Worm (Caenorhabditis elegans) whole organism, late embryonic: Measurements from ENCODE around the gene ncx-2.

Source experiments
- C38D4.7 ChIP-seq: fragments of 200-800 bp; sonication (Bioruptor generic); optimal IDR thresholded peaks from 2 replicates; lab custom pipeline; 2018; ENCODE audit warnings: mild to moderate bottlenecking, missing genetic modification characterization, moderate library complexity, missing compliant biosample characterization
- F13H6.1 ChIP-seq: sonication (generic microtip); optimal IDR thresholded peaks from 2 replicates; lab custom pipeline; 2016; ENCODE audit warnings: missing genetic modification characterization, missing compliant biosample characterization
- K02D7.2 ChIP-seq: sonication (generic microtip); optimal IDR thresholded peaks from 2 replicates; lab custom pipeline; 2017; ENCODE audit warnings: mild to moderate bottlenecking, missing genetic modification characterization, missing compliant biosample characterization
- K09A11.1 ChIP-seq: sonication (generic microtip); optimal IDR thresholded peaks from 2 replicates; lab custom pipeline; 2017; ENCODE audit warnings: antibody characterized with exemption, mild to moderate bottlenecking, missing genetic modification characterization, missing compliant biosample characterization; ENCODE audit not compliant: insufficient read depth
- T23F11.4 ChIP-seq: fragments of 200-800 bp; sonication (Bioruptor generic); optimal IDR thresholded peaks from 2 replicates; lab custom pipeline; 2018; ENCODE audit warnings: mild to moderate bottlenecking, missing genetic modification characterization, missing compliant biosample characterization
- Y22D7AL.16 ChIP-seq: sonication (generic microtip); optimal IDR thresholded peaks from 2 replicates; lab custom pipeline; 2016; ENCODE audit warnings: missing genetic modification characterization, missing compliant biosample characterization
- ahr-1 ChIP-seq: sonication (generic microtip); optimal IDR thresholded peaks from 2 replicates; lab custom pipeline; 2016; ENCODE audit warnings: missing genetic modification characterization, missing compliant biosample characterization
- ama-1 ChIP-seq: fragments of 150-350 bp; optimal IDR thresholded peaks from 2 replicates; lab custom pipeline; 2014
- ceh-18 ChIP-seq: sonication (generic microtip); optimal IDR thresholded peaks from 2 replicates; lab custom pipeline; 2016; ENCODE audit warnings: missing genetic modification characterization, missing compliant biosample characterization
- ceh-19 ChIP-seq: fragments of 200-800 bp; sonication (Bioruptor generic); optimal IDR thresholded peaks from 2 replicates; lab custom pipeline; 2018; ENCODE audit warnings: mild to moderate bottlenecking, missing genetic modification characterization, missing compliant biosample characterization
- ceh-22 ChIP-seq: sonication (generic microtip); optimal IDR thresholded peaks from 2 replicates; lab custom pipeline; 2017; ENCODE audit warnings: missing biosample characterization, missing genetic modification characterization
- ceh-30 ChIP-seq: fragments of 150-350 bp; optimal IDR thresholded peaks from 2 replicates; lab custom pipeline; 2014; ENCODE audit warnings: missing biosample characterization, missing genetic modification characterization
- ceh-31 ChIP-seq: sonication (generic microtip); optimal IDR thresholded peaks from 2 replicates; lab custom pipeline; 2016; ENCODE audit warnings: missing genetic modification characterization, missing compliant biosample characterization
- ceh-48 ChIP-seq: sonication (generic microtip); optimal IDR thresholded peaks from 2 replicates; lab custom pipeline; 2016; ENCODE audit warnings: missing genetic modification characterization, inconsistent platforms, missing compliant biosample characterization
- ceh-6 ChIP-seq: fragments of 200-800 bp; sonication (Bioruptor generic); optimal IDR thresholded peaks from 2 replicates; lab custom pipeline; 2018; ENCODE audit warnings: mild to moderate bottlenecking, missing genetic modification characterization, missing compliant biosample characterization
- ceh-9 ChIP-seq: sonication (generic microtip); optimal IDR thresholded peaks from 2 replicates; lab custom pipeline; 2016; ENCODE audit warnings: mild to moderate bottlenecking, missing genetic modification characterization, inconsistent platforms, missing compliant biosample characterization
- che-1 ChIP-seq: sonication (generic microtip); optimal IDR thresholded peaks from 2 replicates; lab custom pipeline; 2016; ENCODE audit warnings: mild to moderate bottlenecking, missing genetic modification characterization, missing compliant biosample characterization
- dve-1 ChIP-seq: sonication (generic microtip); optimal IDR thresholded peaks from 2 replicates; lab custom pipeline; 2017; ENCODE audit warnings: antibody characterized with exemption, mild to moderate bottlenecking, missing genetic modification characterization, missing compliant biosample characterization
- elt-2 ChIP-seq: sonication (generic microtip); optimal IDR thresholded peaks from 2 replicates; lab custom pipeline; 2016; ENCODE audit warnings: missing genetic modification reagents, missing genetic modification characterization, missing compliant biosample characterization
- elt-4 ChIP-seq: sonication (generic microtip); optimal IDR thresholded peaks from 2 replicates; lab custom pipeline; 2016; ENCODE audit warnings: missing genetic modification characterization, missing compliant biosample characterization
- ets-4 ChIP-seq: sonication (generic microtip); optimal IDR thresholded peaks from 2 replicates; lab custom pipeline; 2016; ENCODE audit warnings: missing genetic modification characterization, missing compliant biosample characterization
- eyg-1 ChIP-seq: sonication (generic microtip); optimal IDR thresholded peaks from 2 replicates; lab custom pipeline; 2016; ENCODE audit warnings: missing genotype, missing genetic modification characterization, missing compliant biosample characterization
- fax-1 ChIP-seq: sonication (generic microtip); optimal IDR thresholded peaks from 2 replicates; lab custom pipeline; 2016; ENCODE audit warnings: missing genotype, missing genetic modification characterization, missing compliant biosample characterization
- hlh-13 ChIP-seq: fragments of 200-800 bp; sonication (Bioruptor generic); optimal IDR thresholded peaks from 2 replicates; lab custom pipeline; 2018; ENCODE audit warnings: mild to moderate bottlenecking, missing genetic modification characterization, missing compliant biosample characterization
- hlh-15 ChIP-seq: sonication (generic microtip); optimal IDR thresholded peaks from 2 replicates; lab custom pipeline; 2016; ENCODE audit warnings: missing genetic modification characterization, missing compliant biosample characterization
- hlh-30 ChIP-seq: sonication (generic microtip); optimal IDR thresholded peaks from 2 replicates; lab custom pipeline; 2017; ENCODE audit warnings: antibody characterized with exemption, missing genetic modification characterization, missing compliant biosample characterization; ENCODE audit not compliant: insufficient read depth
- hlh-6 ChIP-seq: sonication (generic microtip); optimal IDR thresholded peaks from 2 replicates; lab custom pipeline; 2016; ENCODE audit warnings: missing genotype, missing genetic modification characterization, missing compliant biosample characterization
- hlh-8 ChIP-seq: sonication (generic microtip); optimal IDR thresholded peaks from 2 replicates; lab custom pipeline; 2016; ENCODE audit warnings: missing genotype, missing genetic modification characterization, missing compliant biosample characterization
- lin-11 ChIP-seq: fragments of 200-800 bp; sonication (Bioruptor generic); optimal IDR thresholded peaks from 2 replicates; lab custom pipeline; 2018; ENCODE audit warnings: mild to moderate bottlenecking, missing genetic modification characterization, missing compliant biosample characterization
- madf-2 ChIP-seq: sonication (generic microtip); optimal IDR thresholded peaks from 2 replicates; lab custom pipeline; 2017; ENCODE audit warnings: missing genetic modification characterization, missing compliant biosample characterization
- mec-3 ChIP-seq: sonication (generic microtip); optimal IDR thresholded peaks from 2 replicates; lab custom pipeline; 2016; ENCODE audit warnings: borderline replicate concordance, missing genetic modification characterization, missing compliant biosample characterization
- nfya-1 ChIP-seq: sonication (generic microtip); optimal IDR thresholded peaks from 2 replicates; lab custom pipeline; 2017; ENCODE audit warnings: missing genetic modification characterization, mild to moderate bottlenecking, missing compliant biosample characterization, antibody characterized with exemption, moderate library complexity
- nhr-11 ChIP-seq: fragments of 150-350 bp; optimal IDR thresholded peaks from 2 replicates; lab custom pipeline; 2014; ENCODE audit warnings: missing biosample characterization, missing genetic modification characterization
- nhr-232 ChIP-seq: sonication (generic microtip); optimal IDR thresholded peaks from 2 replicates; lab custom pipeline; 2016; ENCODE audit warnings: missing genetic modification characterization, missing compliant biosample characterization
- npax-4 ChIP-seq: sonication (generic microtip); optimal IDR thresholded peaks from 2 replicates; lab custom pipeline; 2016; ENCODE audit warnings: missing genetic modification characterization, missing compliant biosample characterization
- pag-3 ChIP-seq: sonication (generic microtip); optimal IDR thresholded peaks from 2 replicates; lab custom pipeline; 2016; ENCODE audit warnings: missing compliant biosample characterization, missing genetic modification characterization, borderline replicate concordance
- pat-9 ChIP-seq: fragments of 200-800 bp; sonication (Bioruptor generic); optimal IDR thresholded peaks from 2 replicates; lab custom pipeline; 2018; ENCODE audit warnings: mild to moderate bottlenecking, missing genetic modification characterization, moderate library complexity, missing compliant biosample characterization
- pha-4 ChIP-seq: fragments of 150-350 bp; optimal IDR thresholded peaks from 2 replicates; lab custom pipeline; 2018; ENCODE audit warnings: missing biosample characterization, missing genetic modification reagents, missing genetic modification characterization
- pqm-1 ChIP-seq: sonication (generic microtip); optimal IDR thresholded peaks from 2 replicates; lab custom pipeline; 2016; ENCODE audit warnings: missing genetic modification characterization, missing compliant biosample characterization
- pros-1 ChIP-seq: fragments of 150-350 bp; optimal IDR thresholded peaks from 2 replicates; lab custom pipeline; 2014; ENCODE audit warnings: missing biosample characterization, missing genetic modification reagents, missing genetic modification characterization
- ref-2 ChIP-seq: sonication (generic microtip); optimal IDR thresholded peaks from 2 replicates; lab custom pipeline; 2016; ENCODE audit warnings: missing genetic modification characterization, missing compliant biosample characterization
- rnt-1 ChIP-seq: sonication (generic microtip); optimal IDR thresholded peaks from 2 replicates; lab custom pipeline; 2016; ENCODE audit warnings: missing genetic modification characterization, missing compliant biosample characterization
- sox-2 ChIP-seq: fragments of 200-800 bp; sonication (Bioruptor generic); IDR thresholded peaks from 2 replicates; pipeline ENCODE4 v1.3.6; 2022; ENCODE audit warnings: missing genetic modification reagents, missing genetic modification characterization, missing compliant biosample characterization
- syd-9 ChIP-seq: sonication (generic microtip); optimal IDR thresholded peaks from 2 replicates; lab custom pipeline; 2016; ENCODE audit warnings: mild to moderate bottlenecking, missing genetic modification characterization, moderate library complexity, missing compliant biosample characterization
- tbx-2 ChIP-seq: sonication (generic microtip); optimal IDR thresholded peaks from 2 replicates; lab custom pipeline; 2016; ENCODE audit warnings: missing genetic modification characterization, missing compliant biosample characterization
- tbx-7 ChIP-seq: sonication (generic microtip); optimal IDR thresholded peaks from 2 replicates; lab custom pipeline; 2016; ENCODE audit warnings: missing genotype, missing genetic modification characterization, missing compliant biosample characterization
- unc-3 ChIP-seq, 2 experiments: fragments of 200-800 bp in 1 of 2; sonication (Bioruptor generic) in 1 of 2; sonication (generic microtip) in 1 of 2; conservative IDR thresholded peaks in 1 of 2; optimal IDR thresholded peaks in 1 of 2; 2 replicates each; pipeline versions ENCODE4 v1.3.6 to Lab custom; 2016 to 2022; ENCODE audit warnings: missing compliant biosample characterization in 2 of 2, missing genetic modification characterization in 2 of 2, missing genetic modification reagents in 1 of 2
- unc-42 ChIP-seq: sonication (generic microtip); optimal IDR thresholded peaks from 2 replicates; lab custom pipeline; 2016; ENCODE audit warnings: missing genotype, missing genetic modification characterization, missing compliant biosample characterization
- unc-55 ChIP-seq: sonication (generic microtip); optimal IDR thresholded peaks from 2 replicates; lab custom pipeline; 2017; ENCODE audit warnings: missing biosample characterization, missing genetic modification reagents, missing genetic modification characterization
- unc-86 ChIP-seq: sonication (generic microtip); optimal IDR thresholded peaks from 2 replicates; lab custom pipeline; 2016; ENCODE audit warnings: missing genetic modification characterization, missing compliant biosample characterization

The ncx-2 gene

DNA sequence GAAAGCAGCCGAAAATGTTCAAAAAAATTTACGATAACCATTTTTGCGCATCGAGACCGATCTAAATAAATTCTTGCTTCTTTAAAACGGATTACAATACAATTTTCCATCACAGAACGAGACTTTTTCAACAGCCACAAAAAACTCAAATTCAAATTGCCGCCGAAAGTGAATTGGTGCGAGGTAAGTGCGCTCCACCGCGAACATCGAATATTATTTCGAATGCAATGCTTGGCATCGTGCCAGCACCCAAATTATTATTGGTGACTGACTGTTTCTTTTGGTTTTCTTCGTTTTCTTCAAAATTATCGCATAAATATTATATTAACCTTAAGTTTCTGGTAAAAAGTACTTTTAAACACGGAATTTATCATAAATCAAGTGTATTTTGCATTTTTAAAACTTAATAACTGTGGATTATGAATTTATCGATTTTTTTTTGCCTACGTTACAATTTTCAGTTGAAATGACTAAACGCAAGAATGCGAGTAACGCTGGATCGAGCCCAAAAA is 34.4 kb upstream of the ncx-2 start, which contains the start of gene penr-1:
Gene penr-1 (plus strand): TSS at position 462 of the 512 bp plus-strand sequence.
- TF ChIP-seq fax-1 (no peak), unc-42 (peak; percentile 64), ref-2 (tag; lab: Kevin White, UChicago) (no peak), ceh-48 (tag; lab: Kevin White, UChicago) (peak; percentile 7), ama-1 (no peak), tbx-2 (tag; lab: Kevin White, UChicago) (no peak), nfya-1 (peak; percentile 20), ceh-31 (tag; lab: Kevin White, UChicago) (peak; percentile 10), unc-55 (GFP tag; lab: Kevin White, UChicago) (peak; percentile 22)
- TF ChIP-seq, all 69 proteins: peak for 5

- TF ChIP-seq pag-3 (tag; lab: Kevin White, UChicago) (no peak), hlh-13 (GFP tag; lab: Kevin White, UChicago) (no peak), Y22D7AL.16 (tag; lab: Kevin White, UChicago) (no peak), T23F11.4 (no peak), rnt-1 (peak; percentile 75), eyg-1 (tag; lab: Kevin White, UChicago) (no peak), nhr-232 (tag; lab: Kevin White, UChicago) (no peak), lin-11 (tag; lab: Kevin White, UChicago) (no peak), ceh-31 (tag; lab: Kevin White, UChicago) (no peak), hlh-8 (tag; lab: Kevin White, UChicago) (no peak), fax-1 (no peak), tbx-7 (tag; lab: Kevin White, UChicago) (no peak), ref-2 (tag; lab: Kevin White, UChicago) (no peak), elt-2 (tag; lab: Kevin White, UChicago) (peak; percentile 58), pros-1 (tag; lab: Kevin White, UChicago) (no peak), K09A11.1 (no peak), ahr-1 (no peak), ets-4 (tag; lab: Kevin White, UChicago) (no peak), ama-1 (no peak), ceh-6 (no peak), hlh-15 (tag; lab: Kevin White, UChicago) (no peak), F13H6.1 (tag; lab: Kevin White, UChicago) (peak; percentile 6), pqm-1 (tag; lab: Kevin White, UChicago) (peak; percentile 53), unc-42 (no peak), C38D4.7 (GFP tag; lab: Kevin White, UChicago) (no peak), ceh-18 (peak; percentile 37), unc-86 (no peak), ceh-22 (tag; lab: Kevin White, UChicago) (no peak), pat-9 (tag; lab: Kevin White, UChicago) (peak; percentile 4), elt-4 (tag; lab: Kevin White, UChicago) (no peak), ceh-19 (no peak), unc-3 (GFP tag; conservative IDR thresholded peaks at IDR 0.05; lab: Robert Waterston, UW) (no peak), unc-3 (tag; optimal IDR thresholded peaks at IDR 0.05; lab: Kevin White, UChicago) (no peak), sox-2 (GFP tag; lab: Robert Waterston, UW) (no peak), npax-4 (no peak), ceh-9 (no peak), unc-55 (GFP tag; lab: Kevin White, UChicago) (peak; percentile 64), pha-4 (no peak), ceh-30 (no peak), hlh-6 (tag; lab: Kevin White, UChicago) (no peak), dve-1 (tag; lab: Kevin White, UChicago) (no peak), mec-3 (tag; lab: Kevin White, UChicago) (no peak), nhr-11 (no peak), madf-2 (tag; lab: Kevin White, UChicago) (no peak), tbx-2 (tag; lab: Kevin White, UChicago) (peak; percentile 56), syd-9 (tag; lab: Kevin White, UChicago) (peak; percentile 36), hlh-30 (peak; percentile 94), che-1 (tag; lab: Kevin White, UChicago) (no peak), K02D7.2 (tag; lab: Kevin White, UChicago) (no peak)
Observed at ce11 chrV:5271487-5271886, 32.0 kb upstream of the ncx-2 start.
